Worm (Caenorhabditis elegans) whole organism, L4 larva: ENCODE data around the gene F08F1.9.

Experiments used
- F10B5.3 ChIP-seq: sonication (generic microtip); optimal IDR thresholded peaks from 2 replicates; lab custom pipeline; 2016; ENCODE audit warnings: mild to moderate bottlenecking, missing genetic modification characterization, missing compliant biosample characterization
- Y48G9A.11 ChIP-seq: fragments of 200-800 bp; sonication (Bioruptor generic); IDR thresholded peaks from 2 replicates; pipeline ENCODE4 v1.3.6; 2022; ENCODE audit warnings: missing genetic modification reagents, missing genetic modification characterization, missing compliant biosample characterization
- aha-1 ChIP-seq: fragments of 150-350 bp; peaks from one replicate; lab custom pipeline; 2014; ENCODE audit warnings: missing biosample characterization, missing genetic modification characterization
- aly-2 ChIP-seq: sonication (generic microtip); optimal IDR thresholded peaks from 2 replicates; lab custom pipeline; 2018; ENCODE audit warnings: missing biosample characterization, missing genetic modification characterization
- ceh-62 ChIP-seq: sonication (generic microtip); optimal IDR thresholded peaks from 2 replicates; lab custom pipeline; 2017; ENCODE audit warnings: missing biosample characterization, missing genetic modification characterization
- daf-12 ChIP-seq: fragments of 150-350 bp; optimal IDR thresholded peaks from 2 replicates; lab custom pipeline; 2014; ENCODE audit warnings: missing biosample characterization, missing genetic modification reagents, missing genetic modification characterization
- daf-16 ChIP-seq, 3 experiments: sonication (generic microtip); optimal IDR thresholded peaks; 2 replicates each; lab custom pipeline; 2016 to 2017; ENCODE audit warnings: missing genetic modification characterization in 3 of 3, missing genetic modification reagents in 3 of 3, mild to moderate bottlenecking in 2 of 3, missing compliant biosample characterization in 2 of 3, missing biosample characterization in 1 of 3, moderate library complexity in 1 of 3
- daf-19 ChIP-seq: fragments of 200-800 bp; sonication (Bioruptor generic); conservative IDR thresholded peaks from 2 replicates; pipeline ENCODE4 v1.3.6; 2022; ENCODE audit warnings: missing genetic modification characterization, missing compliant biosample characterization
- dmd-6 ChIP-seq: fragments of 200-800 bp; sonication (Bioruptor generic); IDR thresholded peaks from 2 replicates; pipeline ENCODE4 v1.3.6; 2022; ENCODE audit warnings: missing genetic modification reagents, missing genetic modification characterization, missing compliant biosample characterization
- duxl-1 ChIP-seq: sonication (generic microtip); optimal IDR thresholded peaks from 2 replicates; lab custom pipeline; 2016; ENCODE audit warnings: mild to moderate bottlenecking, missing genetic modification characterization, moderate library complexity, missing compliant biosample characterization; ENCODE audit not compliant: poor library complexity
- dve-1 ChIP-seq: sonication (generic microtip); optimal IDR thresholded peaks from 2 replicates; lab custom pipeline; 2017; ENCODE audit warnings: antibody characterized with exemption, mild to moderate bottlenecking, missing genetic modification characterization, missing compliant biosample characterization; ENCODE audit not compliant: insufficient read depth
- fkh-10 ChIP-seq: fragments of 150-350 bp; optimal IDR thresholded peaks from 2 replicates; lab custom pipeline; 2014; ENCODE audit warnings: missing biosample characterization, missing genetic modification reagents, missing genetic modification characterization
- hlh-11 ChIP-seq: fragments of 200-800 bp; sonication (Bioruptor generic); optimal IDR thresholded peaks from 2 replicates; lab custom pipeline; 2018; ENCODE audit warnings: mild to moderate bottlenecking, missing genetic modification characterization, missing compliant biosample characterization
- hlh-30 ChIP-seq: sonication (generic microtip); optimal IDR thresholded peaks from 2 replicates; lab custom pipeline; 2017; ENCODE audit warnings: antibody characterized with exemption, mild to moderate bottlenecking, missing genetic modification characterization, missing compliant biosample characterization; ENCODE audit not compliant: insufficient read depth
- lin-38 ChIP-seq: fragments of 200-800 bp; sonication (Bioruptor generic); IDR thresholded peaks from 2 replicates; pipeline ENCODE4 v1.3.6; 2022; ENCODE audit warnings: missing genetic modification reagents, missing genetic modification characterization, missing compliant biosample characterization
- lin-39 ChIP-seq: fragments of 150-350 bp; optimal IDR thresholded peaks from 2 replicates; lab custom pipeline; 2014; ENCODE audit warnings: missing biosample characterization, missing genetic modification reagents, missing genetic modification characterization
- lir-3 ChIP-seq: sonication (generic microtip); optimal IDR thresholded peaks from 2 replicates; lab custom pipeline; 2016; ENCODE audit warnings: mild to moderate bottlenecking, missing genetic modification characterization, missing compliant biosample characterization
- madf-9 ChIP-seq: fragments of 200-800 bp; sonication (Bioruptor generic); conservative IDR thresholded peaks from 2 replicates; pipeline ENCODE4 v1.3.6; 2022; ENCODE audit warnings: missing genetic modification reagents, missing genetic modification characterization, missing compliant biosample characterization
- mdl-1 ChIP-seq, 2 experiments: fragments of 150-350 bp in 1 of 2; sonication (generic microtip) in 1 of 2; optimal IDR thresholded peaks; 2 replicates each; lab custom pipeline; 2014 to 2017; ENCODE audit warnings: missing biosample characterization in 2 of 2, missing genetic modification characterization in 2 of 2
- mep-1 ChIP-seq: fragments of 150-350 bp; sonication (generic microtip); optimal IDR thresholded peaks from 3 replicates; lab custom pipeline; 2014; ENCODE audit warnings: missing biosample characterization, missing genetic modification characterization
- mes-2 ChIP-seq: sonication (generic microtip); optimal IDR thresholded peaks from 2 replicates; lab custom pipeline; 2016; ENCODE audit warnings: missing genotype, mild to moderate bottlenecking, missing genetic modification characterization, missing compliant biosample characterization; ENCODE audit not compliant: poor library complexity, severe bottlenecking
- mxl-2 ChIP-seq: fragments of 200-800 bp; sonication (Bioruptor generic); conservative IDR thresholded peaks from 2 replicates; pipeline ENCODE4 v1.3.6; 2022; ENCODE audit warnings: missing genetic modification reagents, missing genetic modification characterization, missing compliant biosample characterization
- mxl-3 ChIP-seq: fragments of 200-800 bp; sonication (Bioruptor generic); optimal IDR thresholded peaks from 2 replicates; lab custom pipeline; 2018; ENCODE audit warnings: mild to moderate bottlenecking, missing genetic modification characterization, missing compliant biosample characterization
- nhr-25 ChIP-seq: sonication (generic microtip); optimal IDR thresholded peaks from 2 replicates; lab custom pipeline; 2017; ENCODE audit warnings: missing genetic modification characterization, mild to moderate bottlenecking, missing compliant biosample characterization, antibody characterized with exemption, moderate library complexity, borderline replicate concordance; ENCODE audit not compliant: insufficient read depth
- nhr-28 ChIP-seq: fragments of 150-350 bp; optimal IDR thresholded peaks from 2 replicates; lab custom pipeline; 2014; ENCODE audit warnings: missing biosample characterization, missing genetic modification characterization
- nhr-48 ChIP-seq: sonication (generic microtip); optimal IDR thresholded peaks from 2 replicates; lab custom pipeline; 2016; ENCODE audit warnings: mild to moderate bottlenecking, missing genetic modification characterization, missing compliant biosample characterization
- nhr-6 ChIP-seq: fragments of 150-350 bp; optimal IDR thresholded peaks from 2 replicates; lab custom pipeline; 2014; ENCODE audit warnings: missing biosample characterization, missing genetic modification characterization
- nhr-76 ChIP-seq: fragments of 150-350 bp; optimal IDR thresholded peaks from 2 replicates; lab custom pipeline; 2014; ENCODE audit warnings: missing biosample characterization, missing genetic modification characterization
- php-3 ChIP-seq: fragments of 200-800 bp; sonication (Bioruptor generic); IDR thresholded peaks from 2 replicates; pipeline ENCODE4 v1.3.6; 2022; ENCODE audit warnings: missing genetic modification reagents, missing genetic modification characterization, missing compliant biosample characterization
- pqm-1 ChIP-seq: sonication (generic microtip); optimal IDR thresholded peaks from 2 replicates; lab custom pipeline; 2017; ENCODE audit warnings: missing biosample characterization, missing genetic modification characterization
- saeg-2 ChIP-seq: fragments of 200-800 bp; sonication (Bioruptor generic); IDR thresholded peaks from 2 replicates; pipeline ENCODE4 v1.3.6; 2022; ENCODE audit warnings: missing genetic modification reagents, missing genetic modification characterization, missing compliant biosample characterization
- set-16 ChIP-seq: fragments of 200-800 bp; sonication (Bioruptor generic); IDR thresholded peaks from 2 replicates; pipeline ENCODE4 v1.3.6; 2022; ENCODE audit warnings: missing genetic modification reagents, missing genetic modification characterization, missing compliant biosample characterization
- skn-1 ChIP-seq: fragments of 150-350 bp; optimal IDR thresholded peaks from 2 replicates; lab custom pipeline; 2014; ENCODE audit warnings: missing biosample characterization, missing genetic modification characterization
- spr-3 ChIP-seq: fragments of 200-800 bp; sonication (Bioruptor generic); optimal IDR thresholded peaks from 2 replicates; lab custom pipeline; 2018; ENCODE audit warnings: mild to moderate bottlenecking, missing genetic modification characterization, missing compliant biosample characterization
- tra-1 ChIP-seq: fragments of 200-800 bp; sonication (Bioruptor generic); IDR thresholded peaks from 2 replicates; pipeline ENCODE4 v1.3.6; 2022; ENCODE audit warnings: missing genetic modification reagents, missing genetic modification characterization, missing compliant biosample characterization
- unc-62 ChIP-seq, 3 experiments: fragments of 150-350 bp in 1 of 3; sonication (generic microtip); optimal IDR thresholded peaks in 2 of 3; peaks in 1 of 3; 1 replicate in 1 of 3; 2 replicates in 2 of 3; lab custom pipeline; 2014 to 2017; ENCODE audit warnings: missing biosample characterization in 3 of 3, missing genetic modification characterization in 3 of 3, missing genetic modification reagents in 3 of 3, missing genotype in 1 of 3
- zag-1 ChIP-seq: fragments of 150-350 bp; optimal IDR thresholded peaks from 2 replicates; lab custom pipeline; 2014; ENCODE audit warnings: missing biosample characterization, missing genetic modification characterization
- zip-11 ChIP-seq: fragments of 200-800 bp; sonication (Bioruptor generic); IDR thresholded peaks from 2 replicates; pipeline ENCODE4 v1.3.6; 2022; ENCODE audit warnings: missing genetic modification characterization, missing compliant biosample characterization
- zip-2 ChIP-seq: fragments of 150-350 bp; optimal IDR thresholded peaks from 2 replicates; lab custom pipeline; 2014; ENCODE audit warnings: missing biosample characterization, missing genetic modification characterization
- ztf-7 ChIP-seq: fragments of 150-350 bp; optimal IDR thresholded peaks from 2 replicates; lab custom pipeline; 2014; ENCODE audit warnings: missing biosample characterization, missing genetic modification characterization

F08F1.9 gene

ce11 chrX:8440001-8440735 is 29.5 kb upstream of the F08F1.9 start:
- peak; percentile 53 for TF ChIP-seq dve-1 (tag; lab: Kevin White, UChicago)
- TF ChIP-seq nhr-28 (tag; lab: Kevin White, UChicago): peak; percentile 47
- 0 out of 2 replicates have a peak, but pooled peaks have one; percentile 40 for TF ChIP-seq tra-1 (GFP tag; lab: Robert Waterston, UW)
- no peak for TF ChIP-seq saeg-2 (GFP tag; lab: Robert Waterston, UW)
- no peak for TF ChIP-seq lin-38 (GFP tag; lab: Robert Waterston, UW)
- TF ChIP-seq dmd-6 (GFP tag; lab: Robert Waterston, UW): peak; percentile 75
- TF ChIP-seq Y48G9A.11 (GFP tag; lab: Robert Waterston, UW): no peak
- TF ChIP-seq set-16 (GFP tag; lab: Robert Waterston, UW): no peak
- TF ChIP-seq zag-1 (tag; lab: Kevin White, UChicago): no peak
- TF ChIP-seq hlh-30 (tag; lab: Kevin White, UChicago): peak; percentile 72
- TF ChIP-seq nhr-6 (tag; lab: Kevin White, UChicago): no peak
- TF ChIP-seq mdl-1 (tag; optimal IDR thresholded peaks at IDR 0.05; lab: Kevin White, UChicago): peak in 1 of 2 experiments; percentile 13
- no peak for TF ChIP-seq pqm-1
- TF ChIP-seq aly-2 (tag; lab: Kevin White, UChicago): no peak
- TF ChIP-seq zip-2 (tag; lab: Kevin White, UChicago): no peak
- no peak for TF ChIP-seq daf-19 (GFP tag; lab: Robert Waterston, UW)
- peak; percentile 14 for TF ChIP-seq mxl-3 (GFP tag; lab: Kevin White, UChicago)
- TF ChIP-seq zip-11 (GFP tag; lab: Robert Waterston, UW): no peak
- TF ChIP-seq hlh-11 (tag; lab: Kevin White, UChicago): peak; percentile 75
- no peak for TF ChIP-seq mes-2 (tag; lab: Kevin White, UChicago)
- peak; percentile 45 for TF ChIP-seq nhr-48 (tag; lab: Kevin White, UChicago)
- TF ChIP-seq daf-16 (GFP tag; optimal IDR thresholded peaks at IDR 0.05; lab: Kevin White, UChicago): peak in 1 of 2 experiments; percentile 69
- TF ChIP-seq daf-16 (tag; optimal IDR thresholded peaks at IDR 0.05; lab: Kevin White, UChicago): peak; percentile 61
- TF ChIP-seq nhr-76 (tag; lab: Kevin White, UChicago): no peak
- 0 out of 2 replicates have a peak, but pooled peaks have one; percentile 37 for TF ChIP-seq php-3 (GFP tag; lab: Robert Waterston, UW)
- peak; percentile 23 for TF ChIP-seq aha-1 (tag; lab: Kevin White, UChicago)
- no peak for TF ChIP-seq ceh-62
- no peak for TF ChIP-seq ztf-7 (tag; lab: Kevin White, UChicago)
- TF ChIP-seq madf-9: no peak
- no peak for TF ChIP-seq skn-1

ce11 chrX:8438756-8439155 is 28.1 kb upstream of the F08F1.9 start:
- no peak for TF ChIP-seq lin-39
- peak in 1 of 2 experiments; percentile 77 for TF ChIP-seq unc-62 (GFP tag; optimal IDR thresholded peaks at IDR 0.05 in 1 of 2; lab: Kevin White, UChicago)
- no peak for TF ChIP-seq unc-62 (tag; optimal IDR thresholded peaks at IDR 0.05; lab: Kevin White, UChicago)
- peak; percentile 18 for TF ChIP-seq dve-1 (tag; lab: Kevin White, UChicago)
- no peak for TF ChIP-seq F10B5.3
- TF ChIP-seq nhr-25: no peak
- TF ChIP-seq spr-3 (GFP tag; lab: Kevin White, UChicago): no peak
- TF ChIP-seq duxl-1 (tag; lab: Kevin White, UChicago): no peak
- TF ChIP-seq aha-1 (tag; lab: Kevin White, UChicago): no peak
- TF ChIP-seq mep-1 (tag; lab: Kevin White, UChicago): no peak
- TF ChIP-seq nhr-6 (tag; lab: Kevin White, UChicago): no peak
- TF ChIP-seq fkh-10: no peak
- TF ChIP-seq lir-3 (tag; lab: Kevin White, UChicago): no peak
- TF ChIP-seq mxl-2 (GFP tag; lab: Robert Waterston, UW): no peak
- TF ChIP-seq daf-12: no peak
